Fruit fly (Drosophila melanogaster) whole organism, embryonic: ENCODE data around the gene AANATL3.
A peak's percentile ranks its signal among the peaks of the same experiment; 100 is the strongest.

ENCODE experiments used
- CG11504 ChIP-seq: fragments of 200-800 bp; sonication (Bioruptor generic); optimal IDR thresholded peaks from 3 replicates; lab custom pipeline; 2019; ENCODE audit warnings: missing biosample characterization, mild to moderate bottlenecking, missing genetic modification characterization, moderate library complexity
- CG14667 ChIP-seq: fragments of 200-800 bp; sonication (Bioruptor generic); IDR thresholded peaks from 2 replicates; pipeline ENCODE4 v1.3.6; 2022; ENCODE audit warnings: missing biosample characterization, missing genetic modification characterization
- lov ChIP-seq, 2 experiments: fragments of 200-800 bp in 1 of 2; fragments of >200 bp in 1 of 2; sonication (Bioruptor generic) in 1 of 2; IDR thresholded peaks in 1 of 2; optimal IDR thresholded peaks in 1 of 2; 2 replicates in 1 of 2; 3 replicates in 1 of 2; pipeline versions ENCODE4 v1.3.6 to Lab custom; 2017 to 2022; ENCODE audit warnings: missing biosample characterization in 1 of 2, missing genetic modification characterization in 1 of 2

dm6 chr2L:20075234-20075803 lies 49.7 kb upstream of the AANATL3 start, which contains the start of the genes pr and neb:
- TF ChIP-seq lov (optimal IDR thresholded peaks at IDR 0.05; lab: Kevin White, UChicago) (no peak), lov (GFP tag; IDR thresholded peaks at IDR 0.05; lab: Robert Waterston, UW) (no peak), CG11504 (tag; lab: Kevin White, UChicago) (peak; percentile 78), CG14667 (no peak)
